Worm (Caenorhabditis elegans) whole organism, late embryonic: Measurements from ENCODE around the gene ceh-41.

Experiments
- C08G9.2 ChIP-seq: sonication (generic microtip); optimal IDR thresholded peaks from 2 replicates; lab custom pipeline; 2016; ENCODE audit warnings: mild to moderate bottlenecking, missing genetic modification characterization, moderate library complexity, missing compliant biosample characterization
- C38D4.7 ChIP-seq: fragments of 200-800 bp; sonication (Bioruptor generic); optimal IDR thresholded peaks from 2 replicates; lab custom pipeline; 2018; ENCODE audit warnings: mild to moderate bottlenecking, missing genetic modification characterization, moderate library complexity, missing compliant biosample characterization
- F13H6.1 ChIP-seq: sonication (generic microtip); optimal IDR thresholded peaks from 2 replicates; lab custom pipeline; 2016; ENCODE audit warnings: missing genetic modification characterization, missing compliant biosample characterization
- K02D7.2 ChIP-seq: sonication (generic microtip); optimal IDR thresholded peaks from 2 replicates; lab custom pipeline; 2017; ENCODE audit warnings: mild to moderate bottlenecking, missing genetic modification characterization, missing compliant biosample characterization
- K09A11.1 ChIP-seq: sonication (generic microtip); optimal IDR thresholded peaks from 2 replicates; lab custom pipeline; 2017; ENCODE audit warnings: antibody characterized with exemption, mild to moderate bottlenecking, missing genetic modification characterization, missing compliant biosample characterization; ENCODE audit not compliant: insufficient read depth
- T23F11.4 ChIP-seq: fragments of 200-800 bp; sonication (Bioruptor generic); optimal IDR thresholded peaks from 2 replicates; lab custom pipeline; 2018; ENCODE audit warnings: mild to moderate bottlenecking, missing genetic modification characterization, missing compliant biosample characterization
- Y22D7AL.16 ChIP-seq: sonication (generic microtip); optimal IDR thresholded peaks from 2 replicates; lab custom pipeline; 2016; ENCODE audit warnings: missing genetic modification characterization, missing compliant biosample characterization
- ahr-1 ChIP-seq: sonication (generic microtip); optimal IDR thresholded peaks from 2 replicates; lab custom pipeline; 2016; ENCODE audit warnings: missing genetic modification characterization, missing compliant biosample characterization
- ceh-14 ChIP-seq: sonication (generic microtip); optimal IDR thresholded peaks from 2 replicates; lab custom pipeline; 2016; ENCODE audit warnings: missing genotype, missing genetic modification characterization, missing compliant biosample characterization
- ceh-18 ChIP-seq: sonication (generic microtip); optimal IDR thresholded peaks from 2 replicates; lab custom pipeline; 2016; ENCODE audit warnings: missing genetic modification characterization, missing compliant biosample characterization
- ceh-2 ChIP-seq: sonication (generic microtip); optimal IDR thresholded peaks from 2 replicates; lab custom pipeline; 2016; ENCODE audit warnings: missing genotype, missing genetic modification characterization, missing compliant biosample characterization
- ceh-22 ChIP-seq: sonication (generic microtip); optimal IDR thresholded peaks from 2 replicates; lab custom pipeline; 2017; ENCODE audit warnings: missing biosample characterization, missing genetic modification characterization
- ceh-30 ChIP-seq: fragments of 150-350 bp; optimal IDR thresholded peaks from 2 replicates; lab custom pipeline; 2014; ENCODE audit warnings: missing biosample characterization, missing genetic modification characterization
- ceh-34 ChIP-seq: sonication (generic microtip); optimal IDR thresholded peaks from 2 replicates; lab custom pipeline; 2016; ENCODE audit warnings: mild to moderate bottlenecking, missing genetic modification characterization, missing compliant biosample characterization
- ceh-45 ChIP-seq: fragments of 200-800 bp; sonication (Bioruptor generic); IDR thresholded peaks from 2 replicates; pipeline ENCODE4 v1.3.6; 2022; ENCODE audit warnings: missing genetic modification reagents, missing genetic modification characterization, missing compliant biosample characterization
- ceh-48 ChIP-seq: sonication (generic microtip); optimal IDR thresholded peaks from 2 replicates; lab custom pipeline; 2016; ENCODE audit warnings: missing genetic modification characterization, inconsistent platforms, missing compliant biosample characterization
- ceh-6 ChIP-seq: fragments of 200-800 bp; sonication (Bioruptor generic); optimal IDR thresholded peaks from 2 replicates; lab custom pipeline; 2018; ENCODE audit warnings: mild to moderate bottlenecking, missing genetic modification characterization, missing compliant biosample characterization
- ceh-9 ChIP-seq: sonication (generic microtip); optimal IDR thresholded peaks from 2 replicates; lab custom pipeline; 2016; ENCODE audit warnings: mild to moderate bottlenecking, missing genetic modification characterization, inconsistent platforms, missing compliant biosample characterization
- dmd-4 ChIP-seq: sonication (generic microtip); optimal IDR thresholded peaks from 2 replicates; lab custom pipeline; 2016; ENCODE audit warnings: borderline replicate concordance, missing genetic modification characterization, missing compliant biosample characterization
- dve-1 ChIP-seq: sonication (generic microtip); optimal IDR thresholded peaks from 2 replicates; lab custom pipeline; 2017; ENCODE audit warnings: antibody characterized with exemption, mild to moderate bottlenecking, missing genetic modification characterization, missing compliant biosample characterization
- elt-2 ChIP-seq: sonication (generic microtip); optimal IDR thresholded peaks from 2 replicates; lab custom pipeline; 2016; ENCODE audit warnings: missing genetic modification reagents, missing genetic modification characterization, missing compliant biosample characterization
- eyg-1 ChIP-seq: sonication (generic microtip); optimal IDR thresholded peaks from 2 replicates; lab custom pipeline; 2016; ENCODE audit warnings: missing genotype, missing genetic modification characterization, missing compliant biosample characterization
- fax-1 ChIP-seq: sonication (generic microtip); optimal IDR thresholded peaks from 2 replicates; lab custom pipeline; 2016; ENCODE audit warnings: missing genotype, missing genetic modification characterization, missing compliant biosample characterization
- fkh-10 ChIP-seq: fragments of 150-350 bp; optimal IDR thresholded peaks from 2 replicates; lab custom pipeline; 2014; ENCODE audit warnings: missing biosample characterization, missing genetic modification reagents, missing genetic modification characterization
- fkh-6 ChIP-seq: sonication (generic microtip); optimal IDR thresholded peaks from 2 replicates; lab custom pipeline; 2016; ENCODE audit warnings: missing genetic modification characterization, missing compliant biosample characterization
- gmeb-2 ChIP-seq: sonication (generic microtip); optimal IDR thresholded peaks from 2 replicates; lab custom pipeline; 2016; ENCODE audit warnings: missing genetic modification characterization, inconsistent platforms, missing compliant biosample characterization
- hlh-13 ChIP-seq: fragments of 200-800 bp; sonication (Bioruptor generic); optimal IDR thresholded peaks from 2 replicates; lab custom pipeline; 2018; ENCODE audit warnings: mild to moderate bottlenecking, missing genetic modification characterization, missing compliant biosample characterization
- hlh-6 ChIP-seq: sonication (generic microtip); optimal IDR thresholded peaks from 2 replicates; lab custom pipeline; 2016; ENCODE audit warnings: missing genotype, missing genetic modification characterization, missing compliant biosample characterization
- lin-11 ChIP-seq: fragments of 200-800 bp; sonication (Bioruptor generic); optimal IDR thresholded peaks from 2 replicates; lab custom pipeline; 2018; ENCODE audit warnings: mild to moderate bottlenecking, missing genetic modification characterization, missing compliant biosample characterization
- nhr-232 ChIP-seq: sonication (generic microtip); optimal IDR thresholded peaks from 2 replicates; lab custom pipeline; 2016; ENCODE audit warnings: missing genetic modification characterization, missing compliant biosample characterization
- odd-2 ChIP-seq: sonication (generic microtip); optimal IDR thresholded peaks from 2 replicates; lab custom pipeline; 2017; ENCODE audit warnings: antibody characterized with exemption, mild to moderate bottlenecking, missing genetic modification characterization, missing compliant biosample characterization
- pag-3 ChIP-seq: sonication (generic microtip); optimal IDR thresholded peaks from 2 replicates; lab custom pipeline; 2016; ENCODE audit warnings: missing compliant biosample characterization, missing genetic modification characterization, borderline replicate concordance
- pat-9 ChIP-seq: fragments of 200-800 bp; sonication (Bioruptor generic); optimal IDR thresholded peaks from 2 replicates; lab custom pipeline; 2018; ENCODE audit warnings: mild to moderate bottlenecking, missing genetic modification characterization, moderate library complexity, missing compliant biosample characterization
- pax-1 ChIP-seq: fragments of 150-350 bp; optimal IDR thresholded peaks from 2 replicates; lab custom pipeline; 2014; ENCODE audit warnings: missing biosample characterization, missing genetic modification characterization
- pha-2 ChIP-seq: sonication (generic microtip); optimal IDR thresholded peaks from 2 replicates; lab custom pipeline; 2017; ENCODE audit warnings: mild to moderate bottlenecking, missing genetic modification characterization, missing compliant biosample characterization
- pqm-1 ChIP-seq: sonication (generic microtip); optimal IDR thresholded peaks from 2 replicates; lab custom pipeline; 2016; ENCODE audit warnings: missing genetic modification characterization, missing compliant biosample characterization
- ref-2 ChIP-seq: sonication (generic microtip); optimal IDR thresholded peaks from 2 replicates; lab custom pipeline; 2016; ENCODE audit warnings: missing genetic modification characterization, missing compliant biosample characterization
- sdc-2 ChIP-seq: sonication (generic microtip); optimal IDR thresholded peaks from 2 replicates; lab custom pipeline; 2016; ENCODE audit warnings: missing genotype, missing genetic modification characterization, missing compliant biosample characterization
- sox-4 ChIP-seq: sonication (generic microtip); optimal IDR thresholded peaks from 2 replicates; lab custom pipeline; 2017; ENCODE audit warnings: mild to moderate bottlenecking, missing genetic modification characterization, inconsistent platforms, missing compliant biosample characterization
- syd-9 ChIP-seq: sonication (generic microtip); optimal IDR thresholded peaks from 2 replicates; lab custom pipeline; 2016; ENCODE audit warnings: mild to moderate bottlenecking, missing genetic modification characterization, moderate library complexity, missing compliant biosample characterization
- tbx-7 ChIP-seq: sonication (generic microtip); optimal IDR thresholded peaks from 2 replicates; lab custom pipeline; 2016; ENCODE audit warnings: missing genotype, missing genetic modification characterization, missing compliant biosample characterization
- ttx-3 ChIP-seq: sonication (generic microtip); optimal IDR thresholded peaks from 2 replicates; lab custom pipeline; 2016; ENCODE audit warnings: missing genetic modification reagents, missing genetic modification characterization, missing compliant biosample characterization
- unc-3 ChIP-seq, 2 experiments: fragments of 200-800 bp in 1 of 2; sonication (Bioruptor generic) in 1 of 2; sonication (generic microtip) in 1 of 2; conservative IDR thresholded peaks in 1 of 2; optimal IDR thresholded peaks in 1 of 2; 2 replicates each; pipeline versions ENCODE4 v1.3.6 to Lab custom; 2016 to 2022; ENCODE audit warnings: missing compliant biosample characterization in 2 of 2, missing genetic modification characterization in 2 of 2, missing genetic modification reagents in 1 of 2
- unc-42 ChIP-seq: sonication (generic microtip); optimal IDR thresholded peaks from 2 replicates; lab custom pipeline; 2016; ENCODE audit warnings: missing genotype, missing genetic modification characterization, missing compliant biosample characterization
- unc-55 ChIP-seq: sonication (generic microtip); optimal IDR thresholded peaks from 2 replicates; lab custom pipeline; 2017; ENCODE audit warnings: missing biosample characterization, missing genetic modification reagents, missing genetic modification characterization
- zip-5 ChIP-seq: sonication (generic microtip); optimal IDR thresholded peaks from 2 replicates; lab custom pipeline; 2016; ENCODE audit warnings: missing genetic modification characterization, missing compliant biosample characterization

The ceh-41 gene

DNA sequence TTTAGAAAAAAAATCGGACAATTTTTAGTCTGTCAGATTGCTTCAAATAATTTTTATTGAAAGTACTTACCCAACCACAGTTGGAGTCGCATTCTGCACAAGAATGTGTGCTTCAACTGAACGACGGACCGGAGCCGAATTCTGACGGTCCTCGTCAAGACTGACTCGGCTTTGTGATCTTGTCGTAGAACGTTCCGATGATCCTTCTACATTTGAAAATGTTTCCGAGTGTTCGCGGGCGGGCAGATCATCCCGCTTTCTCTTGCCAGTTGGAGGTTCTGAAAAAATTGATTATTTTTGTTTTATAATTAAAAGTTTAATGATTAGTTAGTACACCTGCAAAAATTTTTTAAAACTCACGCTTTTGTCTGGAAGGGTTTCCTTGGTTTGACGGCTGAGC, 790 bp downstream of the ceh-41 start:
- no peak for TF ChIP-seq Y22D7AL.16 (tag; lab: Kevin White, UChicago)
- no peak for TF ChIP-seq elt-2 (tag; lab: Kevin White, UChicago)
- no peak for TF ChIP-seq dmd-4
- TF ChIP-seq C08G9.2, result no peak
- no peak for TF ChIP-seq nhr-232
- no peak for TF ChIP-seq ahr-1 (tag; lab: Kevin White, UChicago)
- no peak for TF ChIP-seq syd-9 (tag; lab: Kevin White, UChicago)
- TF ChIP-seq odd-2 (tag; lab: Kevin White, UChicago), result no peak

DNA sequence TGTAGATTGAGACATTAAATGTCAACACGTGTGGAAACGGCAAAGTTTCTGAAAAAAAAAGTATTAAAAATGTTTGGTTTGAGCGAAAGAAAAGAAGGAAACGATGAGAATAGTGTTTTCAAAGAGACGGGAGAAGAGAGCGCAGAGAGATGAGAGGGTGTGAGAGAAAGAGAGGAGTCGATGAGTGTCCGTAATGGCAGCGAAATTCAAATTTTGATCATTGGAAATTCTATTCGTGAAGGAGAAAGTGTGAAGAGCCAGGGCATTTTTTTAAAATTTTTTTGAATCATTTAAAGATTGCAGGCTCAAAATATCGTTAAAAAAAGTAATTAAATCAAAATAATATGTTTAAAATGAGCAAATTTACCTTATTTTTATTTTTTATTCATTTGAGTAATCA, 3.0 kb downstream of the ceh-41 start, which contains the start of gene T26C11.4:
TSS of gene T26C11.4 (minus strand) at position 54 of the 400 bp plus-strand sequence.
- TF ChIP-seq unc-55 (GFP tag; lab: Kevin White, UChicago) (peak; percentile 31), fax-1 (tag; lab: Kevin White, UChicago) (no peak), tbx-7 (tag; lab: Kevin White, UChicago) (no peak), sdc-2 (tag; lab: Kevin White, UChicago) (peak; percentile 41)

DNA sequence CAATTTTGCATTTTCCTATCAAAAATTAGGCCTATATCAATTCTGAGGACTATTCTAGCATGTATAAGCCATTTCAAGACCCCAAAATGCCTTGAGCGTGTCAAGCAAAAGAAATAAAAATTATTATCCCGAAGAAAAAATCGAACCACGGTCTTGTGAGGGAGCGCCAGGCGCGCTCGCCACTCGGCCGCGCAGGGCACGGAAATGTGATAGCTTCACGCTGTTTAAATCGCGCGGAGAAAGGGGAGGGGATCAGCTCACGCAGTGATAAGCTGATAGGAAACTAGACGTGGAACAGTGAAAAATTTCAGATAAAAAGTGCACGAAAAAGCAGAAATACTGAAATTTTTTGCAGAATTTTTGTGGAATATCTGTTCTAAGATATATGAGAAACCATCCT, 10.8 kb downstream of the ceh-41 start:
- TF ChIP-seq ceh-2 (tag; lab: Kevin White, UChicago) (peak; percentile 56), dve-1 (peak; percentile 29), ceh-34 (tag; lab: Kevin White, UChicago) (peak; percentile 91), ceh-14 (tag; lab: Kevin White, UChicago) (peak; percentile 75), fax-1 (tag; lab: Kevin White, UChicago) (peak; percentile 48), ceh-6 (GFP tag; lab: Kevin White, UChicago) (peak; percentile 72), pax-1 (no peak), zip-5 (peak; percentile 5), Y22D7AL.16 (tag; lab: Kevin White, UChicago) (peak; percentile 61), C08G9.2 (peak; percentile 62), gmeb-2 (peak; percentile 77), hlh-13 (GFP tag; lab: Kevin White, UChicago) (peak; percentile 61), unc-3 (GFP tag; conservative IDR thresholded peaks at IDR 0.05; lab: Robert Waterston, UW) (0 out of 2 replicates have a peak, but pooled peaks have one; percentile 5), unc-3 (tag; optimal IDR thresholded peaks at IDR 0.05; lab: Kevin White, UChicago) (peak; percentile 29), K02D7.2 (tag; lab: Kevin White, UChicago) (peak; percentile 75), ceh-45 (GFP tag; lab: Robert Waterston, UW) (0 out of 2 replicates have a peak, but pooled peaks have one; percentile 20), eyg-1 (tag; lab: Kevin White, UChicago) (no peak), C38D4.7 (GFP tag; lab: Kevin White, UChicago) (peak; percentile 65), ttx-3 (tag; lab: Kevin White, UChicago) (peak; percentile 56), elt-2 (tag; lab: Kevin White, UChicago) (peak; percentile 67), fkh-10 (GFP tag; lab: Kevin White, UChicago) (no peak), ceh-48 (tag; lab: Kevin White, UChicago) (peak; percentile 56), sox-4 (peak; percentile 68), tbx-7 (tag; lab: Kevin White, UChicago) (no peak), F13H6.1 (tag; lab: Kevin White, UChicago) (peak; percentile 53), ceh-22 (tag; lab: Kevin White, UChicago) (no peak), nhr-232 (peak; percentile 58), fkh-6 (peak; percentile 64), lin-11 (tag; lab: Kevin White, UChicago) (peak; percentile 56), sdc-2 (tag; lab: Kevin White, UChicago) (peak; percentile 91), pat-9 (tag; lab: Kevin White, UChicago) (peak; percentile 52), unc-42 (tag; lab: Kevin White, UChicago) (peak; percentile 2), pqm-1 (tag; lab: Kevin White, UChicago) (peak; percentile 30), ceh-30 (tag; lab: Kevin White, UChicago) (no peak), K09A11.1 (tag; lab: Kevin White, UChicago) (no peak), pag-3 (tag; lab: Kevin White, UChicago) (no peak), ahr-1 (tag; lab: Kevin White, UChicago) (peak; percentile 28), ceh-18 (peak; percentile 42), pha-2 (tag; lab: Kevin White, UChicago) (peak; percentile 62), ceh-9 (no peak), ref-2 (tag; lab: Kevin White, UChicago) (no peak), hlh-6 (tag; lab: Kevin White, UChicago) (peak; percentile 78), T23F11.4 (peak; percentile 54)
